Fruit fly (Drosophila melanogaster): ENCODE data around the gene fz2.

fz2 gene

dm6 chr3L:19174722-19175121, 60.5 kb downstream of the fz2 start:
- TF ChIP-seq br (GFP tag; optimal IDR thresholded peaks at IDR 0.05), result no peak
- TF ChIP-seq Rel (GFP tag; optimal IDR thresholded peaks at IDR 0.05), result no peak
- TF ChIP-seq Rel (tag; optimal IDR thresholded peaks at IDR 0.05), result peak; percentile 86

dm6 chr3L:19174216-19174706, 60.9 kb downstream of the fz2 start:
- no peak for TF ChIP-seq HLH106 (tag; optimal IDR thresholded peaks at IDR 0.05)

dm6 chr3L:19173084-19173720, 62.0 kb downstream of the fz2 start:
- TF ChIP-seq Dif (GFP tag; optimal IDR thresholded peaks at IDR 0.05; ENCODE audit: partially characterized antibody) (no peak), HLH106 (tag; optimal IDR thresholded peaks at IDR 0.05) (peak; percentile 82), ey (GFP tag; optimal IDR thresholded peaks at IDR 0.05) (peak; percentile 83), Vsx2 (GFP tag; optimal IDR thresholded peaks at IDR 0.05; ENCODE audit: partially characterized antibody) (no peak), Abd-B (GFP tag; optimal IDR thresholded peaks at IDR 0.05) (no peak), CrebA (GFP tag; optimal IDR thresholded peaks at IDR 0.05; ENCODE audit: borderline replicate concordance) (peak; percentile 13), Hnf4 (GFP tag; optimal IDR thresholded peaks at IDR 0.05) (peak; percentile 72), Dfd (GFP tag; optimal IDR thresholded peaks at IDR 0.05) (no peak), dl (GFP tag; optimal IDR thresholded peaks at IDR 0.05; ENCODE audit: insufficient read depth in 1 of 2, partially characterized antibody in 2 of 2) (no peak), woc (GFP tag; optimal IDR thresholded peaks at IDR 0.05) (peak; percentile 51), foxo (GFP tag; optimal IDR thresholded peaks at IDR 0.05) (peak in 1 of 2 experiments; percentile 78), sv (GFP tag; optimal IDR thresholded peaks at IDR 0.05) (no peak), Mio (GFP tag; optimal IDR thresholded peaks at IDR 0.05) (no peak), GATAd (GFP tag; optimal IDR thresholded peaks at IDR 0.05) (no peak), brk (GFP tag; optimal IDR thresholded peaks at IDR 0.05) (peak; percentile 62), dsf (GFP tag; optimal IDR thresholded peaks at IDR 0.05; ENCODE audit: borderline replicate concordance) (no peak), rgr (GFP tag; optimal IDR thresholded peaks at IDR 0.05) (peak; percentile 81), N (GFP tag; optimal IDR thresholded peaks at IDR 0.05) (no peak), lola (GFP tag; optimal IDR thresholded peaks at IDR 0.05) (no peak), Jra (GFP tag; optimal IDR thresholded peaks at IDR 0.05) (no peak), CG9705 (GFP tag; optimal IDR thresholded peaks at IDR 0.05) (peak; percentile 28), Myc (optimal IDR thresholded peaks at IDR 0.05) (no peak), dmrt93B (GFP tag; optimal IDR thresholded peaks at IDR 0.05) (peak; percentile 34), br (GFP tag; optimal IDR thresholded peaks at IDR 0.05) (peak; percentile 83), jim (GFP tag; optimal IDR thresholded peaks at IDR 0.05) (no peak), OdsH (GFP tag; optimal IDR thresholded peaks at IDR 0.05) (peak; percentile 80), sage (GFP tag; optimal IDR thresholded peaks at IDR 0.05) (peak; percentile 39), Rel (GFP tag; optimal IDR thresholded peaks at IDR 0.05) (peak; percentile 18), Rel (tag; optimal IDR thresholded peaks at IDR 0.05) (peak; percentile 12), psq (GFP tag; optimal IDR thresholded peaks at IDR 0.05) (peak; percentile 66), fru (GFP tag; optimal IDR thresholded peaks at IDR 0.05) (peak; percentile 81), Sp1 (GFP tag; optimal IDR thresholded peaks at IDR 0.05) (peak; percentile 79), pan (optimal IDR thresholded peaks at IDR 0.05) (no peak), h (GFP tag; optimal IDR thresholded peaks at IDR 0.05) (peak; percentile 87), CG32264 (GFP tag; optimal IDR thresholded peaks at IDR 0.05) (peak; percentile 46), tai (GFP tag; optimal IDR thresholded peaks at IDR 0.05) (peak; percentile 39), Hr78 (GFP tag; optimal IDR thresholded peaks at IDR 0.05) (no peak), usp (GFP tag; optimal IDR thresholded peaks at IDR 0.05) (no peak), Hr83 (GFP tag; optimal IDR thresholded peaks at IDR 0.05; ENCODE audit: poor library complexity, severe bottlenecking) (no peak)
